Fruit fly (Drosophila melanogaster) whole organism, embryonic: ENCODE measurements around the gene NimB5.

Experiments
- Bdp1 ChIP-seq: fragments of 200-800 bp; sonication (Bioruptor generic); optimal IDR thresholded peaks from 3 replicates; lab custom pipeline; 2016; ENCODE audit warnings: missing biosample characterization, missing genetic modification characterization
- Bgb ChIP-seq: fragments of 200-800 bp; sonication (Bioruptor generic); IDR thresholded peaks from 2 replicates; pipeline ENCODE4 v1.3.6; 2022; ENCODE audit warnings: missing biosample characterization, missing genetic modification characterization; ENCODE audit not compliant: partially characterized antibody
- CG6683 ChIP-seq: fragments of 200-800 bp; sonication (Bioruptor generic); optimal IDR thresholded peaks from 2 replicates; lab custom pipeline; 2017; ENCODE audit warnings: missing biosample characterization, mild to moderate bottlenecking, missing genetic modification characterization, missing genetic modification reagents
- CG9876 ChIP-seq: fragments of 200-800 bp; sonication (Bioruptor generic); optimal IDR thresholded peaks from 2 replicates; lab custom pipeline; 2016; ENCODE audit warnings: missing biosample characterization, missing genetic modification characterization
- CTCF ChIP-seq: fragments of 200-800 bp; sonication (Bioruptor generic); optimal IDR thresholded peaks from 2 replicates; lab custom pipeline; 2017; ENCODE audit warnings: missing biosample characterization, mild to moderate bottlenecking, missing genetic modification characterization, moderate library complexity
- Sin3A ChIP-seq: fragments of >200 bp; optimal IDR thresholded peaks from 2 replicates; lab custom pipeline; 2018
- ewg ChIP-seq: fragments of 200-800 bp; sonication (Bioruptor generic); optimal IDR thresholded peaks from 3 replicates; lab custom pipeline; 2017; ENCODE audit warnings: mild to moderate bottlenecking, missing biosample characterization, missing genetic modification reagents, missing genetic modification characterization
- run ChIP-seq: fragments of 200-800 bp; sonication (Bioruptor generic); optimal IDR thresholded peaks from 3 replicates; lab custom pipeline; 2018; ENCODE audit warnings: missing biosample characterization, mild to moderate bottlenecking, missing genetic modification characterization

dm6 chr2L:14015109-14015508 is 45.1 kb downstream of the NimB5 start:
- TF ChIP-seq CG9876 (GFP tag; lab: Kevin White, UChicago) (no peak), Sin3A (lab: Kevin White, UChicago) (no peak), Bgb (no peak), CG6683 (GFP tag; lab: Kevin White, UChicago) (no peak), Bdp1 (no peak), run (no peak), ewg (GFP tag; lab: Kevin White, UChicago) (no peak), CTCF (GFP tag; lab: Kevin White, UChicago) (no peak)
